Worm (Caenorhabditis elegans) whole organism, L4 larva: ENCODE measurements around the gene ZK682.7.

Source experiments
- D1046.2 ChIP-seq: fragments of 200-800 bp; sonication (Bioruptor generic); IDR thresholded peaks from 2 replicates; pipeline ENCODE4 v1.3.6; 2022; ENCODE audit warnings: missing genetic modification characterization, missing compliant biosample characterization
- Y105C5A.15 ChIP-seq: fragments of 200-800 bp; sonication (Bioruptor generic); IDR thresholded peaks from 2 replicates; pipeline ENCODE4 v1.3.6; 2022; ENCODE audit warnings: missing genetic modification characterization, missing compliant biosample characterization
- Y48G9A.11 ChIP-seq: fragments of 200-800 bp; sonication (Bioruptor generic); IDR thresholded peaks from 2 replicates; pipeline ENCODE4 v1.3.6; 2022; ENCODE audit warnings: missing genetic modification reagents, missing genetic modification characterization, missing compliant biosample characterization
- Y5F2A.4 ChIP-seq: fragments of 200-800 bp; sonication (Bioruptor generic); optimal IDR thresholded peaks from 2 replicates; lab custom pipeline; 2018; ENCODE audit warnings: mild to moderate bottlenecking, missing genetic modification characterization, missing compliant biosample characterization
- ZK337.2 ChIP-seq: fragments of 200-800 bp; sonication (Bioruptor generic); IDR thresholded peaks from 2 replicates; pipeline ENCODE4 v1.3.6; 2022; ENCODE audit warnings: missing genetic modification reagents, missing genetic modification characterization, missing compliant biosample characterization
- ceh-32 ChIP-seq: sonication (generic microtip); optimal IDR thresholded peaks from 2 replicates; lab custom pipeline; 2016; ENCODE audit warnings: mild to moderate bottlenecking, missing genetic modification characterization, missing compliant biosample characterization; ENCODE audit not compliant: poor library complexity
- ceh-44 ChIP-seq: fragments of 200-800 bp; sonication (Bioruptor generic); IDR thresholded peaks from 2 replicates; pipeline ENCODE4 v1.3.6; 2022; ENCODE audit warnings: missing genetic modification reagents, missing genetic modification characterization, missing compliant biosample characterization
- daf-16 ChIP-seq, 3 experiments: sonication (generic microtip); optimal IDR thresholded peaks; 2 replicates each; lab custom pipeline; 2016 to 2017; ENCODE audit warnings: missing genetic modification characterization in 3 of 3, missing genetic modification reagents in 3 of 3, mild to moderate bottlenecking in 2 of 3, missing compliant biosample characterization in 2 of 3, missing biosample characterization in 1 of 3, moderate library complexity in 1 of 3
- dmd-6 ChIP-seq: fragments of 200-800 bp; sonication (Bioruptor generic); IDR thresholded peaks from 2 replicates; pipeline ENCODE4 v1.3.6; 2022; ENCODE audit warnings: missing genetic modification reagents, missing genetic modification characterization, missing compliant biosample characterization
- dve-1 ChIP-seq: sonication (generic microtip); optimal IDR thresholded peaks from 2 replicates; lab custom pipeline; 2017; ENCODE audit warnings: antibody characterized with exemption, mild to moderate bottlenecking, missing genetic modification characterization, missing compliant biosample characterization; ENCODE audit not compliant: insufficient read depth
- egl-27 ChIP-seq: sonication (generic microtip); optimal IDR thresholded peaks from 3 replicates; lab custom pipeline; 2017; ENCODE audit warnings: missing biosample characterization, missing genetic modification reagents, missing genetic modification characterization
- egl-43 ChIP-seq: fragments of 200-800 bp; sonication (Bioruptor generic); IDR thresholded peaks from 2 replicates; pipeline ENCODE4 v1.3.6; 2022; ENCODE audit warnings: missing genetic modification reagents, missing genetic modification characterization, missing compliant biosample characterization
- fkh-10 ChIP-seq: fragments of 150-350 bp; optimal IDR thresholded peaks from 2 replicates; lab custom pipeline; 2014; ENCODE audit warnings: missing biosample characterization, missing genetic modification reagents, missing genetic modification characterization
- fos-1 ChIP-seq: fragments of 150-350 bp; optimal IDR thresholded peaks from 2 replicates; lab custom pipeline; 2014; ENCODE audit warnings: missing biosample characterization, missing genetic modification characterization
- hif-1 ChIP-seq, 2 experiments: sonication (generic microtip); optimal IDR thresholded peaks; 2 replicates each; lab custom pipeline; 2016 to 2017; ENCODE audit warnings: missing compliant biosample characterization in 2 of 2, missing genetic modification characterization in 2 of 2, missing genetic modification reagents in 2 of 2, missing genotype in 2 of 2, mild to moderate bottlenecking in 1 of 2
- hmg-1.1 ChIP-seq: fragments of 200-800 bp; sonication (Bioruptor generic); IDR thresholded peaks from 2 replicates; pipeline ENCODE4 v1.3.6; 2022; ENCODE audit warnings: missing genetic modification reagents, missing genetic modification characterization, missing compliant biosample characterization
- lin-39 ChIP-seq: fragments of 150-350 bp; optimal IDR thresholded peaks from 2 replicates; lab custom pipeline; 2014; ENCODE audit warnings: missing biosample characterization, missing genetic modification reagents, missing genetic modification characterization
- madf-5 ChIP-seq, 2 experiments: fragments of 200-800 bp; sonication (Bioruptor generic); IDR thresholded peaks; 2 replicates each; pipeline ENCODE4 v1.3.6; 2022; ENCODE audit warnings: missing compliant biosample characterization in 2 of 2, missing genetic modification characterization in 2 of 2
- mdl-1 ChIP-seq, 2 experiments: fragments of 150-350 bp in 1 of 2; sonication (generic microtip) in 1 of 2; optimal IDR thresholded peaks; 2 replicates each; lab custom pipeline; 2014 to 2017; ENCODE audit warnings: missing biosample characterization in 2 of 2, missing genetic modification characterization in 2 of 2
- nhr-28 ChIP-seq: fragments of 150-350 bp; optimal IDR thresholded peaks from 2 replicates; lab custom pipeline; 2014; ENCODE audit warnings: missing biosample characterization, missing genetic modification characterization
- nhr-41 ChIP-seq: fragments of 200-800 bp; sonication (Bioruptor generic); IDR thresholded peaks from 2 replicates; pipeline ENCODE4 v1.3.6; 2022; ENCODE audit warnings: missing genetic modification reagents, missing genetic modification characterization, missing compliant biosample characterization
- rbr-2 ChIP-seq: sonication (generic microtip); optimal IDR thresholded peaks from 2 replicates; lab custom pipeline; 2016; ENCODE audit warnings: missing genotype, missing genetic modification characterization, missing compliant biosample characterization
- saeg-2 ChIP-seq: fragments of 200-800 bp; sonication (Bioruptor generic); IDR thresholded peaks from 2 replicates; pipeline ENCODE4 v1.3.6; 2022; ENCODE audit warnings: missing genetic modification reagents, missing genetic modification characterization, missing compliant biosample characterization
- sdz-12 ChIP-seq: fragments of 200-800 bp; sonication (Bioruptor generic); optimal IDR thresholded peaks from 2 replicates; lab custom pipeline; 2018; ENCODE audit warnings: mild to moderate bottlenecking, missing genetic modification characterization, missing compliant biosample characterization
- set-16 ChIP-seq: fragments of 200-800 bp; sonication (Bioruptor generic); IDR thresholded peaks from 2 replicates; pipeline ENCODE4 v1.3.6; 2022; ENCODE audit warnings: missing genetic modification reagents, missing genetic modification characterization, missing compliant biosample characterization
- snpc-4 ChIP-seq: fragments of 150-350 bp; optimal IDR thresholded peaks from 2 replicates; lab custom pipeline; 2014; ENCODE audit warnings: missing biosample characterization, missing genetic modification characterization
- unc-130 ChIP-seq: sonication (generic microtip); optimal IDR thresholded peaks from 2 replicates; lab custom pipeline; 2016; ENCODE audit warnings: missing genetic modification reagents, missing genetic modification characterization, missing compliant biosample characterization
- unc-39 ChIP-seq: sonication (generic microtip); optimal IDR thresholded peaks from 2 replicates; lab custom pipeline; 2017; ENCODE audit warnings: missing biosample characterization, missing genetic modification characterization
- unc-62 ChIP-seq, 3 experiments: fragments of 150-350 bp in 1 of 3; sonication (generic microtip); optimal IDR thresholded peaks in 2 of 3; peaks in 1 of 3; 1 replicate in 1 of 3; 2 replicates in 2 of 3; lab custom pipeline; 2014 to 2017; ENCODE audit warnings: missing biosample characterization in 3 of 3, missing genetic modification characterization in 3 of 3, missing genetic modification reagents in 3 of 3, missing genotype in 1 of 3
- vab-7 ChIP-seq: fragments of 200-800 bp; sonication (Bioruptor generic); IDR thresholded peaks from 2 replicates; pipeline ENCODE4 v1.3.6; 2022; ENCODE audit warnings: missing genetic modification reagents, missing genetic modification characterization, missing compliant biosample characterization
- zag-1 ChIP-seq: fragments of 150-350 bp; optimal IDR thresholded peaks from 2 replicates; lab custom pipeline; 2014; ENCODE audit warnings: missing biosample characterization, missing genetic modification characterization
- zfp-3 ChIP-seq: fragments of 200-800 bp; sonication (Bioruptor generic); conservative IDR thresholded peaks from 2 replicates; pipeline ENCODE4 v1.3.6; 2022; ENCODE audit warnings: missing genetic modification reagents, missing genetic modification characterization, missing compliant biosample characterization

Gene ZK682.7

DNA sequence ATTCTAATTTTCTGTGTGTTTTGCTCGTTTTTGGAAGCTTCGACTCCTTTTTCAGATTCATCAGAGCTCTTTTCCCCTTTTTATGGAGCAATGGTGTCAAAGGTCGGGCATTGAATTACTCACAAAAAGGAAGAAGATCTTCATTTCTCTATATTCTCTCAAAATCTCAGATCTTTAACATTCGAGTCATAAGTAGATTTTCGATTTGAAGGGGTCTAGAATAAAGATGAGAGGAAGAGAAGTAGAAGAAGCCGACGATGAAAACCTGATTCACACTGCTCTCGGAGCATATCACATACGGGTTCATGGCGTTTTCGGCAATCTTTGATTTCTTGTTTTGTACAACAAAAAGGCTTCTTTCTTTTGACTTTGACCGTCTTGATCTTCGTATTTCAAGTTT is 20.4 kb upstream of the ZK682.7 start:
- no peak for TF ChIP-seq fos-1 (tag; lab: Kevin White, UChicago)
- no peak for TF ChIP-seq saeg-2 (GFP tag; lab: Robert Waterston, UW)
- no peak for TF ChIP-seq hif-1 (tag; optimal IDR thresholded peaks at IDR 0.05; lab: Kevin White, UChicago)
- no peak for TF ChIP-seq lin-39
- peak; percentile 65 for TF ChIP-seq fkh-10 (GFP tag; lab: Kevin White, UChicago)

ce11 chrV:9305116-9305515 is 13.2 kb upstream of the ZK682.7 start, which contains the start of gene F44A2.3:
TSS of gene F44A2.3 (plus strand) at chrV:9305416.
- TF ChIP-seq zfp-3 (GFP tag; lab: Robert Waterston, UW), result no peak
- TF ChIP-seq dve-1 (tag; lab: Kevin White, UChicago), result peak; percentile 9

DNA sequence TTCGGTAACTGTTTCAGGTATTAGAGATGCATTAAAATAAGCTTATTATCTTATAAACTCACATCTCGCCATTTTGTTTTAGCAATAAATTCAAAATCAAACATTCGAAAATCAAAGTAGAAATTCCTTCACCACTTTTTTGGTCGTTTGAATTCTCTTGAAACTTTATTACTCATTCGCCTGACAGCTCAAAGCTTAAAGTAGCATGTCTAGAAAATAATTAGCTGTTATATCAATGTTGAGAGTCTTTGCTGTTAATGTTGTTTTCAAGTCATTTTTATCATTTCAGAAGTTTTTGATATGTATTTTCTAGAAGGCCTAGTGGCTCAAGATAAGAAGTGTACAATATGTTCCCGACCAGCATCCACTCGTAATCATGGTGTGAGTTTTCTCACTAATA is 11.1 kb upstream of the ZK682.7 start, which contains the start of gene nhr-39:
Gene nhr-39 (plus strand): TSS at position 301 of the 400 bp plus-strand sequence.
- TF ChIP-seq mdl-1 (tag; optimal IDR thresholded peaks at IDR 0.05; lab: Kevin White, UChicago), result no peak
- TF ChIP-seq egl-27 (tag; lab: Kevin White, UChicago), result no peak
- no peak for TF ChIP-seq sdz-12 (GFP tag; lab: Kevin White, UChicago)
- no peak for TF ChIP-seq ceh-44
- TF ChIP-seq nhr-28 (tag; lab: Kevin White, UChicago), result no peak
- no peak for TF ChIP-seq nhr-41
- no peak for TF ChIP-seq dmd-6 (GFP tag; lab: Robert Waterston, UW)
- TF ChIP-seq unc-39, result no peak
- no peak for TF ChIP-seq zag-1 (tag; lab: Kevin White, UChicago)

DNA sequence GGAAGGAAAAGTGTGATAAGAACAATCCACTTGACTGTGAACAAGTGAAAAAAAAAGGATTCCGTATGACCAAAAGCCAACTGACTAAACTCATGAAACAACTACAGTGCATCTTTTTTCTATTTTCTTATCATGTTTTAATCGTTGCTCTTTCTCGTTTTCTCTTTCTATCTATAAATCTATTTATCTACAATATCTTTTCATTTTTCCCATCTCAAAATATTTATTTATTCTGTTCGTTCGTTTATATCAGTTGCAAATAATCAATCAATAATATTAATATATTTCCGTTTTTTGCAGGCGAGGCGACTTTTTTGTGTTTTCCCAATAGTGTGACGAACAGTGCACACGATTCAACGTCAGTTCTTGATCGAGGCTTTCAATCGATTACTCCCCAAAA is 5.4 kb upstream of the ZK682.7 start, which contains the start of gene F44A2.5:
Gene F44A2.5 (plus strand): TSS at position 301 of the 400 bp plus-strand sequence.
- no peak for TF ChIP-seq ZK337.2 (GFP tag; lab: Robert Waterston, UW)
- no peak for TF ChIP-seq ceh-32 (tag; lab: Kevin White, UChicago)
- TF ChIP-seq unc-130 (GFP tag; lab: Kevin White, UChicago), result no peak
- no peak for TF ChIP-seq Y48G9A.11 (GFP tag; lab: Robert Waterston, UW)
- no peak for TF ChIP-seq D1046.2 (GFP tag; lab: Robert Waterston, UW)
- no peak for TF ChIP-seq dmd-6 (GFP tag; lab: Robert Waterston, UW)
- TF ChIP-seq, all 104 proteins: peak for 0

- no peak for TF ChIP-seq Y105C5A.15
- TF ChIP-seq unc-62 (GFP tag; optimal IDR thresholded peaks at IDR 0.05 in 1 of 2; lab: Kevin White, UChicago), result peak in 1 of 2 experiments; percentile 87
- TF ChIP-seq unc-62 (tag; optimal IDR thresholded peaks at IDR 0.05; lab: Kevin White, UChicago), result no peak
- TF ChIP-seq daf-16 (GFP tag; optimal IDR thresholded peaks at IDR 0.05; lab: Kevin White, UChicago), result no peak
- TF ChIP-seq daf-16 (tag; optimal IDR thresholded peaks at IDR 0.05; lab: Kevin White, UChicago), result no peak
- TF ChIP-seq snpc-4, result no peak
These were observed 3.6 kb upstream of the ZK682.7 start for ce11 chrV:9295581-9295980.

- TF ChIP-seq hmg-1.1 (GFP tag; lab: Robert Waterston, UW), result peak; percentile 33; the same call in 1 of the 2 replicates
- no peak for TF ChIP-seq Y5F2A.4 (GFP tag; lab: Kevin White, UChicago)
- peak; percentile 43 for TF ChIP-seq rbr-2 (tag; lab: Kevin White, UChicago)
- TF ChIP-seq vab-7, result 0 out of 2 replicates have a peak, but pooled peaks have one; percentile 5
- TF ChIP-seq madf-5 (GFP tag; IDR thresholded peaks at IDR 0.05; lab: Robert Waterston, UW), result peak in 1 of 2 experiments; percentile 62; a peak in 1 of 4 replicates
- no peak for TF ChIP-seq sdz-12 (GFP tag; lab: Kevin White, UChicago)
- peak; percentile 86 for TF ChIP-seq egl-43 (GFP tag; lab: Robert Waterston, UW)
- TF ChIP-seq set-16, result peak; percentile 98
These were observed 1.4 kb upstream of the ZK682.7 start for ce11 chrV:9293359-9293758.
